Fruit fly (Drosophila melanogaster) whole organism, adult: ENCODE measurements around the gene GABA-B-R3.

Experiments
- CG12768 ChIP-seq: fragments of 200-800 bp; sonication (Bioruptor generic); optimal IDR thresholded peaks from 2 replicates; lab custom pipeline; 2017; ENCODE audit warnings: missing biosample characterization, missing genetic modification characterization, mild to moderate bottlenecking, moderate library complexity, missing genetic modification reagents
- CG14711 ChIP-seq: fragments of 200-800 bp; sonication (Bioruptor generic); optimal IDR thresholded peaks from 2 replicates; lab custom pipeline; 2018; ENCODE audit warnings: missing biosample characterization, mild to moderate bottlenecking, missing genetic modification characterization, moderate library complexity
- CG33017 ChIP-seq: fragments of 200-800 bp; sonication (Bioruptor generic); optimal IDR thresholded peaks from 2 replicates; lab custom pipeline; 2018; ENCODE audit warnings: missing biosample characterization, mild to moderate bottlenecking, missing genetic modification characterization, moderate library complexity
- CG5204 ChIP-seq: fragments of 200-800 bp; sonication (Bioruptor generic); optimal IDR thresholded peaks from 2 replicates; lab custom pipeline; 2016; ENCODE audit warnings: missing biosample characterization, missing genetic modification characterization
- CG7045 ChIP-seq: fragments of 200-800 bp; sonication (Bioruptor generic); optimal IDR thresholded peaks from 2 replicates; lab custom pipeline; 2017; ENCODE audit warnings: missing biosample characterization, mild to moderate bottlenecking, missing genetic modification characterization
- CG7101 ChIP-seq: fragments of 200-800 bp; sonication (Bioruptor generic); optimal IDR thresholded peaks from 2 replicates; lab custom pipeline; 2018; ENCODE audit warnings: missing biosample characterization, mild to moderate bottlenecking, missing genetic modification characterization, moderate library complexity
- Clk ChIP-seq: fragments of 200-800 bp; sonication (Bioruptor generic); optimal IDR thresholded peaks from 2 replicates; lab custom pipeline; 2017; ENCODE audit warnings: missing biosample characterization, missing genetic modification characterization
- Crg-1 ChIP-seq: fragments of 200-800 bp; sonication (Bioruptor generic); optimal IDR thresholded peaks from 2 replicates; lab custom pipeline; 2016; ENCODE audit warnings: missing biosample characterization, missing genetic modification characterization
- Hr96 ChIP-seq: fragments of 200-800 bp; sonication (Bioruptor generic); optimal IDR thresholded peaks from 2 replicates; lab custom pipeline; 2016; ENCODE audit warnings: missing biosample characterization, missing genetic modification characterization
- cic ChIP-seq: fragments of 200-800 bp; sonication (Bioruptor generic); optimal IDR thresholded peaks from 2 replicates; lab custom pipeline; 2017; ENCODE audit warnings: missing biosample characterization, mild to moderate bottlenecking, missing genetic modification characterization, moderate library complexity
- cnc ChIP-seq, 2 experiments: fragments of >200 bp; optimal IDR thresholded peaks; 2 replicates each; lab custom pipeline; 2017
- kay ChIP-seq: fragments of 200-800 bp; sonication (Bioruptor generic); peaks from one replicate; lab custom pipeline; 2016; ENCODE audit warnings: missing biosample characterization, missing genetic modification characterization, borderline replicate concordance
- ovo ChIP-seq: fragments of 200-800 bp; sonication (Bioruptor generic); optimal IDR thresholded peaks from 2 replicates; lab custom pipeline; 2016; ENCODE audit warnings: missing biosample characterization, missing genetic modification characterization
- toe ChIP-seq: fragments of 200-800 bp; sonication (Bioruptor generic); optimal IDR thresholded peaks from 2 replicates; lab custom pipeline; 2016; ENCODE audit warnings: missing biosample characterization, missing genetic modification characterization

DNA sequence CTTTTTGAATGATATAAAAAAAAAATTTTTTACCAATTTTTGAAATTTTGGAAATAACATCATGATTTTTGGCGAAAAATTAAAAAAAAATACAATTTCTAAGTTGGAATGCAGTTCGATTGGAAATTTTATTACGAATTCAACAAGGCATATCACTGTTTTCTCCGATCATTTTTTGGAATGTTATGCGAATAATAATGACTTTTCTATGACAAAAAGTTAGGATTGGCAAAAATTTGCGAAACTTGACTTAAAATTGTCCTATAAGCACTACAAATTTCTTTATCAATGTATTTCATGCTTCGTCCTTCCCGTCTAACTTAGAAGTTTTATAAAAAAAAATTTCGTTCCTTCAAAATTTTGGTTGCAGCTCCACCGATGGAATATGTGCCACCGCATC, 34.3 kb downstream of the GABA-B-R3 start, which contains the start of gene CG3544:
- TF ChIP-seq CG33017 (no peak), CG14711 (no peak), CG7045 (no peak), cic (no peak), Crg-1 (GFP tag; lab: Kevin White, UChicago) (no peak), kay (GFP tag; lab: Kevin White, UChicago) (no peak), CG7101 (no peak), Clk (GFP tag; lab: Kevin White, UChicago) (no peak), ovo (no peak), cnc (optimal IDR thresholded peaks at IDR 0.05; lab: Kevin White, UChicago) (no peak), CG12768 (GFP tag; lab: Kevin White, UChicago) (no peak), toe (GFP tag; lab: Kevin White, UChicago) (no peak), Hr96 (no peak), CG5204 (GFP tag; lab: Kevin White, UChicago) (no peak)
